Worm (Caenorhabditis elegans): ENCODE data around the gene col-169.

The col-169 gene

ce11 chrX:6280998-6281397, 48.0 kb upstream of the col-169 start:
- TF ChIP-seq fkh-8 (tag; optimal IDR thresholded peaks at IDR 0.05) (no peak), nhr-71 (tag; optimal IDR thresholded peaks at IDR 0.05) (peak; percentile 13), unc-98 (GFP tag; IDR thresholded peaks at IDR 0.05) (no peak), aly-2 (tag; optimal IDR thresholded peaks at IDR 0.05) (peak; percentile 56), C16A3.4 (tag; optimal IDR thresholded peaks at IDR 0.05) (no peak), nhr-47 (tag; optimal IDR thresholded peaks at IDR 0.05) (peak; percentile 34), nhr-19 (GFP tag; conservative IDR thresholded peaks at IDR 0.05) (0 out of 2 replicates have a peak, but pooled peaks have one; percentile 17), pax-3 (tag; optimal IDR thresholded peaks at IDR 0.05) (no peak), nhr-12 (tag; optimal IDR thresholded peaks at IDR 0.05) (no peak), ama-1 (optimal IDR thresholded peaks at IDR 0.05) (peak; percentile 79), nhr-90 (tag; optimal IDR thresholded peaks at IDR 0.05; ENCODE audit: poor library complexity) (peak; percentile 29), lin-39 (tag; optimal IDR thresholded peaks at IDR 0.05) (no peak), elt-3 (tag; optimal IDR thresholded peaks at IDR 0.05) (peak in 1 of 6 experiments; percentile 53), vab-15 (tag; optimal IDR thresholded peaks at IDR 0.05) (no peak), unc-30 (tag; optimal IDR thresholded peaks at IDR 0.05) (no peak), lin-13 (GFP tag; optimal IDR thresholded peaks at IDR 0.05) (no peak), lin-14 (GFP tag; optimal IDR thresholded peaks at IDR 0.05) (peak; percentile 28), fkh-10 (GFP tag; optimal IDR thresholded peaks at IDR 0.05) (no peak), nhr-76 (tag; optimal IDR thresholded peaks at IDR 0.05) (no peak), nhr-85 (tag) (peak; percentile 77), nhr-20 (tag; optimal IDR thresholded peaks at IDR 0.05) (no peak), efl-1 (optimal IDR thresholded peaks at IDR 0.05) (no peak), efl-1 (GFP tag; optimal IDR thresholded peaks at IDR 0.05 in 1 of 2) (no peak), ztf-11 (tag; optimal IDR thresholded peaks at IDR 0.05) (no peak), mep-1 (tag; optimal IDR thresholded peaks at IDR 0.05) (no peak), F16B12.6 (tag; optimal IDR thresholded peaks at IDR 0.05) (no peak), lsy-2 (tag; optimal IDR thresholded peaks at IDR 0.05) (no peak), C04F5.9 (tag; optimal IDR thresholded peaks at IDR 0.05) (no peak), blmp-1 (tag; optimal IDR thresholded peaks at IDR 0.05) (peak; percentile 3), ets-5 (GFP tag; IDR thresholded peaks at IDR 0.05) (no peak)

- TF ChIP-seq unc-62 (GFP tag; optimal IDR thresholded peaks at IDR 0.05) (no peak), ama-1 (optimal IDR thresholded peaks at IDR 0.05) (no peak), tlp-1 (tag; optimal IDR thresholded peaks at IDR 0.05) (no peak), dpl-1 (GFP tag; optimal IDR thresholded peaks at IDR 0.05) (no peak), nhr-20 (tag; optimal IDR thresholded peaks at IDR 0.05) (no peak), irx-1 (tag; optimal IDR thresholded peaks at IDR 0.05) (no peak), nhr-11 (tag; optimal IDR thresholded peaks at IDR 0.05) (no peak), grh-1 (GFP tag; IDR thresholded peaks at IDR 0.05) (no peak), sox-4 (tag; optimal IDR thresholded peaks at IDR 0.05) (no peak), ztf-4 (tag; optimal IDR thresholded peaks at IDR 0.05) (no peak), nhr-90 (tag; optimal IDR thresholded peaks at IDR 0.05; ENCODE audit: poor library complexity) (no peak), aly-2 (tag; optimal IDR thresholded peaks at IDR 0.05) (no peak), snpc-4 (tag; optimal IDR thresholded peaks at IDR 0.05) (no peak), ceh-63 (GFP tag; optimal IDR thresholded peaks at IDR 0.05) (no peak), C04F5.9 (tag; optimal IDR thresholded peaks at IDR 0.05) (no peak), lin-39 (tag; optimal IDR thresholded peaks at IDR 0.05) (no peak)
Measured at ce11 chrX:6286154-6286553, 42.8 kb upstream of the col-169 start.

- no peak for TF ChIP-seq nhr-47 (tag; optimal IDR thresholded peaks at IDR 0.05)
- no peak for TF ChIP-seq ztf-11 (tag; optimal IDR thresholded peaks at IDR 0.05)
- no peak for TF ChIP-seq ztf-4 (tag; optimal IDR thresholded peaks at IDR 0.05)
- TF ChIP-seq mep-1 (tag; optimal IDR thresholded peaks at IDR 0.05), result no peak
- TF ChIP-seq F16B12.6 (tag; optimal IDR thresholded peaks at IDR 0.05), result no peak
- no peak for TF ChIP-seq nhr-28 (tag; optimal IDR thresholded peaks at IDR 0.05)
- TF ChIP-seq nhr-20 (tag; optimal IDR thresholded peaks at IDR 0.05), result no peak
- TF ChIP-seq unc-130 (tag; optimal IDR thresholded peaks at IDR 0.05), result no peak
- no peak for TF ChIP-seq C34B4.2 (tag; optimal IDR thresholded peaks at IDR 0.05)
Measured at ce11 chrX:6289038-6289437, 39.9 kb upstream of the col-169 start.

All from whole organism, L1 larva.